Worm (Caenorhabditis elegans): Measurements from ENCODE around the gene ZK616.61.

The ZK616.61 gene

DNA sequence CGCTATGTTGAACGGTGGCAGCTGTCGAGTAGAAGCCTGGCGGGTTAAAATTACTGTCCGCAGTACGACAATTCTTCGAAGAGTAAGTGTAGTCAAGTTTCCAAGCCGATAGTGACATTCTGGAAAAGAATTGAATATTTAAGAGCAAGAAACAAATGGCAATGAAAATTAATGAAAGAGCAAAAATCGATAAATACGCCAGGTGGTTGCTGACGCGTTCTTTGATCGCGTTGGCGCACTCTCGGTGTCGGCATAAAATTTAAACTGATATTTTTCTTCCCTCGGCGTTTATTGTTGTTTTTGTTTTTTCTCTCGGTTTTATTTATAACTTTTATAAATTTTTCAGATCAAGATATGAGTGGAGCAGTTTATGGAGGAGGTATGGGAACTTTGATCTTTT, 10.8 kb upstream of the ZK616.61 start, which contains the start of the genes perm-3 and swsn-6 (continued):
- TF ChIP-seq T20F7.1 (GFP tag; optimal IDR thresholded peaks at IDR 0.05) (peak; percentile 41), nhr-111 (GFP tag; optimal IDR thresholded peaks at IDR 0.05) (no peak)

DNA sequence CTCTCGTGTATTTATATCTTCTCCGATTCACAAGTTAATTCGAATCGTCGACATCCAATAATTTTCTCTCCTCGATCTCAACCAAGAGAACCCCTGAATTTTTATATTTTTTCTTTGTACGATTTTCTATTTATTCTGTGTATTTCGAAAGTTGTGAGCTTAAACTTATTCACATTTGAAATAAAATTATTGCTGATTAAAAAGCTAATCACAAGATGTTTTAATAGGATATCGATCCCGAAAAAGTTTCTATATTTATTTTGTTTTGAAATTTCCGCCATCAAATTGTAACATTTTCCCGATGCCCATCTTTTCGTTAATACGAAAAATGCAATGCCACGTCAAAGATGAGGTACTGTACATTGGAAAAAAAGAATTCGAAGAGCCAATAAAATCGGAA, 8.7 kb upstream of the ZK616.61 start, which contains the start of gene ZK616.3:
Gene ZK616.3 (plus strand): TSS at position 301 of the 400 bp plus-strand sequence.
- no peak for TF ChIP-seq ceh-44 (GFP tag; IDR thresholded peaks at IDR 0.05)
- TF ChIP-seq nhr-77 (tag; optimal IDR thresholded peaks at IDR 0.05) = no peak

DNA sequence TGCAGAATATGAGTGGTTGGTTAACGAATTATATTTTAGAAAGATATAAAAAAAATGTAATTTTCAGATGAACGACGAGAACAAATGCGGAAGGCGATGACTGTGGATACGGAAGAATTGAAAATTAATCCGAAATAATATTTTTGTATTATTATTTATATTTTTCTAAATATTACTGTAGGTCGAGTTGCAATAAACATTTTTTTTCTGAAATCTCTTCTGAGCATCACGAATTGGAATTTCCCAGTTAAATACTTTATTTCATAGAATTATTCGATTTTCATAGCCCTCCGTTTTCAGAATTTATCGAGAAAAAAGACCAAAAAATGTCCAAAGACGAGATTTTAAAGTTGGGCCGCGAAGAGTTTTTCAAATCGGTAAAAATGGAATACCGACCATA, 7.9 kb upstream of the ZK616.61 start, which contains the start of gene ZK616.2:
Gene ZK616.2 (plus strand): TSS at position 301 of the 400 bp plus-strand sequence.
- TF ChIP-seq nhr-77 (tag; optimal IDR thresholded peaks at IDR 0.05) (no peak), hlh-30 (tag; optimal IDR thresholded peaks at IDR 0.05; ENCODE audit: insufficient read depth) (no peak), snpc-4 (tag; optimal IDR thresholded peaks at IDR 0.05) (no peak), daf-8 (GFP tag; IDR thresholded peaks at IDR 0.05) (no peak), hmg-1.1 (GFP tag; IDR thresholded peaks at IDR 0.05) (no peak), pqm-1 (tag; optimal IDR thresholded peaks at IDR 0.05) (no peak), set-16 (GFP tag; IDR thresholded peaks at IDR 0.05) (no peak), unc-62 (GFP tag; optimal IDR thresholded peaks at IDR 0.05 in 1 of 2) (no peak), unc-62 (tag; optimal IDR thresholded peaks at IDR 0.05) (no peak), mes-2 (tag; optimal IDR thresholded peaks at IDR 0.05; ENCODE audit: poor library complexity, severe bottlenecking) (no peak), unc-39 (tag; optimal IDR thresholded peaks at IDR 0.05) (no peak), arid-1 (GFP tag; conservative IDR thresholded peaks at IDR 0.05) (no peak), saeg-2 (GFP tag; IDR thresholded peaks at IDR 0.05) (no peak), fos-1 (tag; optimal IDR thresholded peaks at IDR 0.05) (no peak), lin-39 (tag; optimal IDR thresholded peaks at IDR 0.05) (no peak), daf-16 (GFP tag; optimal IDR thresholded peaks at IDR 0.05) (no peak), daf-16 (tag; optimal IDR thresholded peaks at IDR 0.05) (no peak), lin-38 (GFP tag; IDR thresholded peaks at IDR 0.05) (no peak)

DNA sequence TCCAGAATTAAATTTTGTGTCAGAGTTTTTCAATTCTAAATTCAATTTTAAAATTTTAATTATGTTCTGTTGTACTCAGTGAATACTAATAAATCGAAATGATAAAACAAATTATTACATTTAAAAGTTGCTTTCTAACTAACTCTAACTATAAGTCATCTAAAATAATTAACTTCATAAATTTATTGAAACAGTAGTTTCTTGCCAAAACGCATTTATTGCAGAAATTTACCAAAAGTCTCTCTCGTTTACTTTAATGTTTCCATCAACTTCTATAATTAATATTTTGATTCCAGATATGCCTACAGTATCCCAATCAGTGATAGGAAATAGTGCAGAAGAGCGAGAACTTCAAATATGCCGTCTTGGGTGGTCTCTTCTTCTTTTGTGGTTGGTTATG, 4.8 kb upstream of the ZK616.61 start, which contains the start of gene ZK616.1:
Gene ZK616.1 (plus strand): TSS at position 301 of the 400 bp plus-strand sequence.
- no peak for TF ChIP-seq nhr-237 (tag; optimal IDR thresholded peaks at IDR 0.05)
- no peak for TF ChIP-seq ceh-82 (tag; optimal IDR thresholded peaks at IDR 0.05)
- no peak for TF ChIP-seq dmd-9 (GFP tag; IDR thresholded peaks at IDR 0.05)
- TF ChIP-seq unc-62 (GFP tag; optimal IDR thresholded peaks at IDR 0.05 in 1 of 2) = peak in 1 of 2 experiments; percentile 16
- TF ChIP-seq unc-62 (tag; optimal IDR thresholded peaks at IDR 0.05) = no peak

DNA sequence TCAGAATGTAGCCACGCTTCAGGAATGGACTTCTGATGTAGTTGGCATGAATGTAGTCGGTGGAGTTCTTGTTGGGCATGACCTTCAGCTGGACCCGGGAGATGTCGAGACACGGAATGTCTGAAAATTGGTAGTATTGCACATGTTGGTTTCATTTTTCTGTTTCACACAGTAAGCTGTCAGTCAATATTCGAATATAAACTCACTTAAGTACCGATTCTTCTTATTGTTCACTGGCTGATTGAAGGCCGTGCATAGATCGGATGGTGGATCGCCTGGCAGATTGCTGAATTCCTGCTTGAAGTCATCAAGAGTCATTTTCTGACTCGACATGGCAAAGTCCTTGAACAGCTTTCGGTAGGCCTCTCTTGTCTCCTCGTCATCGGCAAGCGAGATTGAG, 3.7 kb downstream of the ZK616.61 start:
- TF ChIP-seq unc-62 (GFP tag; optimal IDR thresholded peaks at IDR 0.05 in 1 of 2) = peak in 1 of 2 experiments; percentile 95
- TF ChIP-seq unc-62 (tag; optimal IDR thresholded peaks at IDR 0.05) = no peak
- no peak for TF ChIP-seq nhr-10 (tag; optimal IDR thresholded peaks at IDR 0.05)
- TF ChIP-seq nhr-77 (tag; optimal IDR thresholded peaks at IDR 0.05) = no peak
- no peak for TF ChIP-seq mxl-3 (GFP tag; optimal IDR thresholded peaks at IDR 0.05)
- TF ChIP-seq ZK546.5 (tag; optimal IDR thresholded peaks at IDR 0.05) = no peak

DNA sequence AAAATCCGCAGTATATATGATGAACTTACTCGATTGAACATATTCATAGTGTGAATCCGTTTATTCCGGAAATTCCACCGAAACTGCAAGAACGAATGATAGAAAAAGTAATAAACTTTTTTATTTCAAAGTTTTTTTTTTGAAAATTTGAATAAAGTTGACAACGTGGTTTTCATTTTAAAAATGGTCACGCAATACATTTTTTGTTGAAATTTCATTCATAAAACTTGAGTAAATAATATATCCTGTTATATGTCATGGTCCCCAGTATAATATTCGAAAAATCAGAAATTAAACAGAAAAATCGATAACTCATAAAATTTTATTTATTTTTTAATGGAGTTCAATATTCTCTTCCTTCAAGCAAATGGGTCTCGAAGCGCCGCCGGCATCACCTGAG, 5.7 kb downstream of the ZK616.61 start, which contains the start of gene ZK616.65:
Gene ZK616.65 (minus strand): TSS at position 101 of the 400 bp plus-strand sequence.
- TF ChIP-seq dmd-9 (GFP tag; IDR thresholded peaks at IDR 0.05) (no peak), ctbp-1 (GFP tag; IDR thresholded peaks at IDR 0.05) (no peak)

DNA sequence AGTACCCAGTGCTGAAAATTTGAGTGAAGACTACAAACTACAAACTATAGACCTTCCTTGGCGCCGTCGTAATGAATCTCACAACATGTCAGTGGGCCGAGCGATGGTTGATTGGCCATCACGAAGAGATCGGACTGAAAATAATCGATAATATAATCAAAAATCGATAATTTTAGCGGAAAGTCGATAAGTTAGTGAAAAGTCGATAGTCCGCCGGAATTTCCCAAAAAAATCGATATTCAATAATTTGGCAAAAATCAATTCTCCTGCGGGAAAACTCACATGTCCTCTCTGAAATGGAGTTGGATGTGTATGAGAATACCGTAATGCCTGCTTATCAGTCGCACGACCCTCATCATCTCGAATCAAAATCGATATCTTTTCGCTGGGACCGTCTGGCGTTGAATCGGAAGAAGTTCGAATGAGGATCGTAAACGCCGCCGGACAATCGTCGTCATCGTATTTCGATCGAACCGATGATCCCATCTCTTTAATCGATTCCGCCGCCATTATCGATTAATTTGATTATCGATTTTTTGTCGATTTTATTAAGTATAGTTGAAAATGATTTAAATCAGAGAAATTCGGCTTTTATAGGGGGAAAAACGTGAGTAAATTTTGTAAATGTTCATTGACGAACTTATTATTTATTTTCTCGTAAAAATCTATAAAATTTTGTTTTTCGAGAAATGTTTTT, 6.3 kb downstream of the ZK616.61 start, which contains the start of gene ZK616.8:
Gene ZK616.8 (minus strand): TSS at position 553 of the 697 bp plus-strand sequence.
- no peak for TF ChIP-seq zfp-3 (GFP tag; conservative IDR thresholded peaks at IDR 0.05)
- peak; percentile 85 for TF ChIP-seq ceh-28 (tag; optimal IDR thresholded peaks at IDR 0.05)
